Worm (Caenorhabditis elegans) whole organism, early embryonic: ENCODE results near the gene oac-54.
A peak's percentile ranks its signal among the peaks of the same experiment; 100 is the strongest.

Source experiments
- B0310.2 ChIP-seq: sonication (generic microtip); optimal IDR thresholded peaks from 2 replicates; lab custom pipeline; 2016; ENCODE audit warnings: mild to moderate bottlenecking, missing genetic modification characterization, missing compliant biosample characterization
- F13C5.2 ChIP-seq: sonication (generic microtip); optimal IDR thresholded peaks from 2 replicates; lab custom pipeline; 2017; ENCODE audit warnings: mild to moderate bottlenecking, missing genetic modification characterization, inconsistent platforms, missing compliant biosample characterization
- aly-1 ChIP-seq: sonication (generic microtip); optimal IDR thresholded peaks from 2 replicates; lab custom pipeline; 2016; ENCODE audit warnings: missing genetic modification characterization, missing compliant biosample characterization
- ama-1 ChIP-seq: fragments of 150-350 bp; optimal IDR thresholded peaks from 2 replicates; lab custom pipeline; 2014
- ceh-13 ChIP-seq: fragments of 200-800 bp; sonication (Bioruptor generic); optimal IDR thresholded peaks from 2 replicates; lab custom pipeline; 2018; ENCODE audit warnings: mild to moderate bottlenecking, missing genetic modification characterization, missing compliant biosample characterization
- ceh-36 ChIP-seq: sonication (generic microtip); optimal IDR thresholded peaks from 2 replicates; lab custom pipeline; 2016; ENCODE audit warnings: missing genetic modification characterization, inconsistent platforms, missing compliant biosample characterization
- ets-7 ChIP-seq: sonication (generic microtip); optimal IDR thresholded peaks from 2 replicates; lab custom pipeline; 2016; ENCODE audit warnings: missing genotype, missing genetic modification characterization, missing compliant biosample characterization
- flt-1 ChIP-seq: fragments of 200-800 bp; sonication (Bioruptor generic); IDR thresholded peaks from 2 replicates; pipeline ENCODE4 v1.3.6; 2022; ENCODE audit warnings: missing genetic modification characterization, missing compliant biosample characterization
- hmbx-1 ChIP-seq: sonication (generic microtip); optimal IDR thresholded peaks from 2 replicates; lab custom pipeline; 2016; ENCODE audit warnings: mild to moderate bottlenecking, missing genetic modification characterization, missing compliant biosample characterization
- hmg-4 ChIP-seq: fragments of 200-800 bp; sonication (Bioruptor generic); optimal IDR thresholded peaks from 2 replicates; lab custom pipeline; 2018; ENCODE audit warnings: mild to moderate bottlenecking, missing genetic modification characterization, missing compliant biosample characterization
- hnd-1 ChIP-seq: sonication (generic microtip); optimal IDR thresholded peaks from 2 replicates; lab custom pipeline; 2016; ENCODE audit warnings: missing genetic modification characterization, missing compliant biosample characterization
- pes-1 ChIP-seq: fragments of 200-800 bp; sonication (Bioruptor generic); IDR thresholded peaks from 2 replicates; pipeline ENCODE4 v1.3.6; 2022; ENCODE audit warnings: missing genetic modification reagents, missing genetic modification characterization, missing compliant biosample characterization
- scrt-1 ChIP-seq: fragments of 200-800 bp; sonication (Bioruptor generic); IDR thresholded peaks from 2 replicates; pipeline ENCODE4 v1.3.6; 2022; ENCODE audit warnings: missing genetic modification characterization, missing compliant biosample characterization
- sea-1 ChIP-seq: fragments of 200-800 bp; sonication (Bioruptor generic); conservative IDR thresholded peaks from 2 replicates; pipeline ENCODE4 v1.3.6; 2022; ENCODE audit warnings: missing genetic modification characterization, missing compliant biosample characterization
- tbx-11 ChIP-seq: fragments of 200-800 bp; sonication (Bioruptor generic); IDR thresholded peaks from 2 replicates; pipeline ENCODE4 v1.3.6; 2022; ENCODE audit warnings: missing genetic modification characterization, missing compliant biosample characterization
- tbx-37 ChIP-seq: fragments of 200-800 bp; sonication (Bioruptor generic); conservative IDR thresholded peaks from 2 replicates; pipeline ENCODE4 v1.3.6; 2022; ENCODE audit warnings: missing genetic modification reagents, missing genetic modification characterization, missing compliant biosample characterization
- tra-4 ChIP-seq: sonication (generic microtip); optimal IDR thresholded peaks from 2 replicates; lab custom pipeline; 2017; ENCODE audit warnings: missing genetic modification characterization, missing compliant biosample characterization

Gene oac-54

DNA sequence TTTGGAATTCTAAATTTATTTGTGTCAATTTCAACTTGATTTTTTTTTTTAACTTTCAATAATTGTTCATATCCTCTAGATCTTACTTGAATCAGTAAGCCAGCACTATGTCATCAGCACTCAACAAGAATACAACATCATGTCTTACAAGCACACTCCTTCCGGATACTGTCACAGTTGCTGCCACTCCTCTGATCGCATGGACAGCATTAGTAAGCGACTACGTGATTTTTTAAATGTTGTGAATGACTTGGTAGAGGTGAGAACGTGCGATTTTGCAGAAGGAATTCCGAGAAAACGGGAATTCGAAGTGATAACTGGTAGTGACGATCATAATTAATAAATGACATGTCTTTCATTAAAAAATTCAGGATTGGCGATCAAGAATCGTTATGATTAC, at the start of gene oac-54:
Gene oac-54 (plus strand): TSS at position 83 of the 400 bp plus-strand sequence.
- TF ChIP-seq tbx-37 (GFP tag; lab: Robert Waterston, UW): no peak
- TF ChIP-seq tra-4 (tag; lab: Kevin White, UChicago): no peak

DNA sequence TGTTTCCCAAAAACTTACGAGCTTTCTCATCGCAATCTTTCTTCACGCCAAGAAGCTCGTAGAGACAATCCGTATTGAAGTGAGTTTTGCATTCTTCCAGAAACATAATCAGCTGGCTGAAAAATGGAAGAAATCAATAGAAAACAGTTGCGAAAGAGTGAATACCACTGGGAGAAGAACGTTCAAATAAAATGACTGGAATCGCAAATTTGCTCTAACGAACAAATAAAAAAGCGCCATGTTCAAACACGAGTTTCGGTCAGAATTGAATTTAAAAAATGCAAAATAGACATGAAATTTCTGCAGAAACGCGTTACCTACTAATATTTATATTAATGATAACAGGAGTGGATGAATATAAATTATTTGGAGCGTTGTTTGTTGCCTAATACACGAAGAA, 49.5 kb upstream of the oac-54 start, which contains the start of gene dnj-23:
Gene dnj-23 (minus strand): TSS at position 158 of the 400 bp plus-strand sequence.
- TF ChIP-seq flt-1 (GFP tag; lab: Robert Waterston, UW): no peak
- no peak for TF ChIP-seq tbx-11
- TF ChIP-seq F13C5.2 (tag; lab: Kevin White, UChicago): no peak
- no peak for TF ChIP-seq sea-1
- no peak for TF ChIP-seq hnd-1 (tag; lab: Kevin White, UChicago)
- no peak for TF ChIP-seq ama-1 (lab: Kevin White, UChicago)
- TF ChIP-seq aly-1 (tag; lab: Kevin White, UChicago): no peak
- TF ChIP-seq ceh-36 (tag; lab: Kevin White, UChicago): no peak
- TF ChIP-seq hmbx-1 (tag; lab: Kevin White, UChicago): no peak
- no peak for TF ChIP-seq tra-4 (tag; lab: Kevin White, UChicago)
- TF ChIP-seq ceh-13 (GFP tag; lab: Kevin White, UChicago): no peak
- TF ChIP-seq pes-1: no peak
- TF ChIP-seq B0310.2 (tag; lab: Kevin White, UChicago): no peak

DNA sequence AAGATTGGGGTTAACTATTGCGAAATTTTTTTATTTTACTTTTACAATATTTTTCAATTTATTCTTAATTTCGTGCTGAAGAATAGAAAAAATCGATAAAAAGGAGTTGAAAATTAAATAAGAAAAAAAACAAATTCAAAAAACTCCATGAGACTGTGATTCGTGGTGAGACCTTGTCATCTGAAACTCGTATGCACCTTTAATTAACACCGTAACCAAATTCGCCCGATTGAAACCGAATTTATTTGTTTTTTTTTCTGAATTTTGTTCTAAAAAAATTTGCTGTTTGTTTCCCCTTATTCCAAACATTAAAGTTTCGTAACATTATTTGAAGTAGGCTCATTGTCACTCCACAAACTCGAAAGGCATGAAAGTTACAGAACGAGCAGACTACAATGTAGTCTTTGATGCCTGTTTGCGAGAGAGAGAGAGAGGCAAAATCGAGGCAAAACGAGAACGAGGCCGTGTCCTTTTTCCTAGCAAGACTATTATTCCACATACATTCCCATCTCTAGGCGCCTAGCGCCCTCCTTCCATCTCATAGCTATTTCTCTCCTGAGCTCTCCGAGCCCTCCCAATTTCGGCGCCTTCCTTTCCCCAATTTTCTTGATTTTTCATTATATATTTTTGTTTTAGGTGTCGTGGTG, 48.9 kb upstream of the oac-54 start, which contains the start of gene T24H10.4:
Gene T24H10.4 (plus strand): TSS at position 630 of the 647 bp plus-strand sequence.
- TF ChIP-seq hmbx-1 (tag; lab: Kevin White, UChicago): no peak
- no peak for TF ChIP-seq scrt-1 (GFP tag; lab: Robert Waterston, UW)
- TF ChIP-seq ets-7 (tag; lab: Kevin White, UChicago): no peak
- no peak for TF ChIP-seq hmg-4 (GFP tag; lab: Kevin White, UChicago)
- no peak for TF ChIP-seq hnd-1 (tag; lab: Kevin White, UChicago)
- no peak for TF ChIP-seq aly-1 (tag; lab: Kevin White, UChicago)
- no peak for TF ChIP-seq tbx-11
- TF ChIP-seq ama-1 (lab: Kevin White, UChicago): no peak
- TF ChIP-seq tbx-37 (GFP tag; lab: Robert Waterston, UW): no peak
- no peak for TF ChIP-seq flt-1 (GFP tag; lab: Robert Waterston, UW)
- TF ChIP-seq ceh-36 (tag; lab: Kevin White, UChicago): no peak

DNA sequence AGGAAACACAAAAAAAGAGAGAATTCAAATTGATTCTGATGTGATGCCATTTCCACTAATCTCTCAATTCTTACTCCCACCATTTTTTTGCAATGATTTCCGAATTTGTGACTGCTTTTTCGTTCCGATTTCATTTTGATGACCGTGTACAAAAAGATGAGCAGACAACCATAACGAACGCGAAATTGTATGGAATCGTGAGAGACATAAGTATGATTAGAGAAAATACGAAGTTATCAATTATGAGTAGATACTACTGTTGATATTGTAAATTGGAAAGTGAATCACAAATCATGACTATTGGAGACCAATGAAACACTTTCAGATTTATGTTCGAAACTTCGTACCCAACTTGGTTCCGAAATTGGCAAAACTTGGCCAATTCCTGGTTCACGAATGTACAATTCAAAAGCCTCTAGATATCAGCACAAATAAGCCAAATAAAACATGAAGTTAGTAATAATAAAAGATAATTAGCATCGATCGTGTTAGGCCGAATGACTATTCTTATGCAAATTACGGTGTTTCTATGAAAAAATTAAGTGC, 46.4 kb upstream of the oac-54 start:
- TF ChIP-seq F13C5.2 (tag; lab: Kevin White, UChicago) (no peak), ama-1 (lab: Kevin White, UChicago) (no peak), scrt-1 (GFP tag; lab: Robert Waterston, UW) (no peak), hnd-1 (tag; lab: Kevin White, UChicago) (no peak), tbx-37 (GFP tag; lab: Robert Waterston, UW) (no peak), B0310.2 (tag; lab: Kevin White, UChicago) (no peak), flt-1 (GFP tag; lab: Robert Waterston, UW) (no peak), sea-1 (no peak), tbx-11 (no peak)

DNA sequence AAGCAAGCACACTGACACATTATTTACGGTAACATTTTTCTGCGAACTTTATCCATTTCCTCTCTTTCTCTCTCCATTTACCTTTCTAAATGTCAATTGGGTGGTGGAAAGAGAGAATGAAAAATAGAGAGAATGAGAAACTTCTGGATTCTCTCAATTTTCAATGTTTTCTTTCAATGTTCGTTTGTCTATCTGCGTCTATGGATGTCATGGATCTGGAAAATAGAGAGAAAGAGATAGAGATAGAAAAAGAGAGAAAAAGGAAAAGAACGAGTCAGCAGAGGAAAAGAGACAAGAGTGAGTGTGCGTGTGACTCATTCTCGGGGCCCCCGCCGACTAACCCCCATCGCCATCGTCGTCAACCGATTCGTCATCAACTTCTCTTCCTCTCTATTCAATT, 45.1 kb upstream of the oac-54 start, which contains the start of gene jun-1:
Gene jun-1 (plus strand): TSS at position 307 of the 400 bp plus-strand sequence.
- no peak for TF ChIP-seq aly-1 (tag; lab: Kevin White, UChicago)
- 0 out of 2 replicates have a peak, but pooled peaks have one; percentile 6 for TF ChIP-seq scrt-1 (GFP tag; lab: Robert Waterston, UW)
- TF ChIP-seq hmg-4 (GFP tag; lab: Kevin White, UChicago): peak; percentile 26

DNA sequence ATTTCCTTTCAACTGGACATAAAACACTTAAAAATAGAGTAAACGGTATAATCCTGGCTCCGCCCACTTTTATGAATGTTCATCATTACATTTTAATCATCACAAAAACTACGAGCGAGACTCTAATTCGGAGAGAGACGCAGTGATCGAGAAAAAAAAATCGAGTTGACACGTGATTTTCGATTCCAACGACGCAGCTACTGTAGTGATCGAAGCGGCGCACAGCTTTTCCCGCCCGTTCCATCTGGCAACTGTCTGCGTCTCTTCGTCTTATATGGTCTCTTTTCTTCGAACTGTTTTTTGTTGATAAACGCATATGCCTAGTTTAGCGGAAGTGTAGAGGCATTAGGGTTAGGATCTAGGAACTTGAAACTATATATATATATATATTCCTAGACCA, 44.2 kb upstream of the oac-54 start:
- TF ChIP-seq hmg-4 (GFP tag; lab: Kevin White, UChicago) (no peak), ceh-36 (tag; lab: Kevin White, UChicago) (no peak)

DNA sequence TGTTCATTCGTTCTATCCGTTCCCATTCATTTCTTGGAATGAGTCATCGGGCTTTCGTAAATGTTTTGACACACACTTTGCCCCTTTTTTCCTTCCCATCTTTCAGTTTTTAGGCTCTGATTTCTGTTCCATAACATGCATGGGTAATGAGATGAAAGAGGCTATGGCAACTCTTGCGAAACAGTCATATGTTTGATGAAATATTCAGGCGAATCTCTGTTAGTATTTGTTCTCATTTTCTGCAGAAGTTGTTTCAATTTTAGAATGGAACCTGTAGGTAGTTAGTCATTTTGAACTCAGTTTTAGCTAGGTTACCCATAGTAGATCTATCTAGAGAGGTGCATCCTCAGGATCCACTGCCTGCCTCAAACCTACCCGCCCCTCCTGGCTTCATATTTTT, 42.9 kb upstream of the oac-54 start:
- no peak for TF ChIP-seq hmg-4 (GFP tag; lab: Kevin White, UChicago)
- no peak for TF ChIP-seq sea-1
- no peak for TF ChIP-seq tbx-11
- TF ChIP-seq ama-1 (lab: Kevin White, UChicago): no peak
- TF ChIP-seq ceh-13 (GFP tag; lab: Kevin White, UChicago): no peak
- no peak for TF ChIP-seq ets-7 (tag; lab: Kevin White, UChicago)
- TF ChIP-seq hmbx-1 (tag; lab: Kevin White, UChicago): no peak
- no peak for TF ChIP-seq tra-4 (tag; lab: Kevin White, UChicago)
- no peak for TF ChIP-seq aly-1 (tag; lab: Kevin White, UChicago)
- no peak for TF ChIP-seq F13C5.2 (tag; lab: Kevin White, UChicago)
- TF ChIP-seq ceh-36 (tag; lab: Kevin White, UChicago): no peak
- TF ChIP-seq scrt-1 (GFP tag; lab: Robert Waterston, UW): no peak
- TF ChIP-seq pes-1: no peak

DNA sequence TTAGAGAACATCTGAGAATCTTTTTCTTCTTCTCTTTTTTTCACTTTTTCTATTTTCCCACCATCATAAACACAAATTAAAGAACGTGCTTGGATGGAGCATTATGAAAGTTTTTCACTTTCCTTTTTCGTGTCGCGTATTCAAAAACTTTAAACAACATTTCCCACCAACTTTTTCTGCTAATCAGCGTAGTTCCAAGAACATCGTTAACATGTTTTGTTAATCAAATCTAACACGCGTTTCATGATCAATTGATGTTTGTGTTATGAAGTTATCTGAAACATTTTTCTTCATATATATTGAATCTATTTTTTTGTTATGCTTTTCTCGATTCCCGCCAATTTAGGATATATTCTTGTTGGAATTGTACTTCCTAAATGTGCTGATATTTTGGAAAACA, 42.3 kb upstream of the oac-54 start:
- no peak for TF ChIP-seq ceh-36 (tag; lab: Kevin White, UChicago)
- TF ChIP-seq tbx-37 (GFP tag; lab: Robert Waterston, UW): no peak
- no peak for TF ChIP-seq hmg-4 (GFP tag; lab: Kevin White, UChicago)
- TF ChIP-seq B0310.2 (tag; lab: Kevin White, UChicago): no peak
- no peak for TF ChIP-seq hnd-1 (tag; lab: Kevin White, UChicago)
- TF ChIP-seq flt-1 (GFP tag; lab: Robert Waterston, UW): no peak
- TF ChIP-seq ama-1 (lab: Kevin White, UChicago): no peak
- TF ChIP-seq tra-4 (tag; lab: Kevin White, UChicago): no peak
- no peak for TF ChIP-seq aly-1 (tag; lab: Kevin White, UChicago)
